Fruit fly (Drosophila melanogaster) whole organism, embryonic: ENCODE results near the gene zuc.
A peak's percentile ranks its signal among the peaks of the same experiment; 100 is the strongest.

Experiments used
- Atf6 ChIP-seq: fragments of 200-800 bp; sonication (Bioruptor generic); IDR thresholded peaks from 2 replicates; pipeline ENCODE4 v1.3.6; 2022; ENCODE audit warnings: missing biosample characterization, missing genetic modification characterization
- CG10431 ChIP-seq: fragments of 200-800 bp; sonication (Bioruptor generic); optimal IDR thresholded peaks from 3 replicates; lab custom pipeline; 2018; ENCODE audit warnings: missing biosample characterization, mild to moderate bottlenecking, missing genetic modification characterization
- CG10654 ChIP-seq: fragments of 200-800 bp; sonication (Bioruptor generic); optimal IDR thresholded peaks from 2 replicates; lab custom pipeline; 2016; ENCODE audit warnings: missing biosample characterization, missing genetic modification characterization
- CG11504 ChIP-seq: fragments of 200-800 bp; sonication (Bioruptor generic); optimal IDR thresholded peaks from 3 replicates; lab custom pipeline; 2019; ENCODE audit warnings: missing biosample characterization, mild to moderate bottlenecking, missing genetic modification characterization, moderate library complexity
- CG11696 ChIP-seq: fragments of 200-800 bp; sonication (Bioruptor generic); IDR thresholded peaks from 2 replicates; pipeline ENCODE4 v1.3.6; 2022; ENCODE audit warnings: missing biosample characterization, missing genetic modification characterization
- CG12104 ChIP-seq: fragments of 200-800 bp; sonication (Bioruptor generic); optimal IDR thresholded peaks from 3 replicates; lab custom pipeline; 2016; ENCODE audit warnings: missing biosample characterization, missing genetic modification characterization
- CG12219 ChIP-seq: fragments of 200-800 bp; sonication (Bioruptor generic); optimal IDR thresholded peaks from 3 replicates; lab custom pipeline; 2018; ENCODE audit warnings: missing biosample characterization, mild to moderate bottlenecking, missing genetic modification characterization
- CG13624 ChIP-seq: fragments of 200-800 bp; sonication (Bioruptor generic); optimal IDR thresholded peaks from 2 replicates; lab custom pipeline; 2016; ENCODE audit warnings: missing biosample characterization, missing genetic modification characterization
- CG15011 ChIP-seq: fragments of 200-800 bp; sonication (Bioruptor generic); optimal IDR thresholded peaks from 3 replicates; lab custom pipeline; 2018; ENCODE audit warnings: missing biosample characterization, mild to moderate bottlenecking, missing genetic modification characterization
- CG1647 ChIP-seq: fragments of 200-800 bp; sonication (Bioruptor generic); optimal IDR thresholded peaks from 3 replicates; lab custom pipeline; 2016; ENCODE audit warnings: missing biosample characterization, missing genetic modification characterization
- CG16863 ChIP-seq: fragments of 200-800 bp; sonication (Bioruptor generic); optimal IDR thresholded peaks from 3 replicates; lab custom pipeline; 2016; ENCODE audit warnings: missing biosample characterization, missing genetic modification characterization
- CG18599 ChIP-seq: fragments of 200-800 bp; sonication (Bioruptor generic); optimal IDR thresholded peaks from 3 replicates; lab custom pipeline; 2017; ENCODE audit warnings: missing biosample characterization, missing genetic modification characterization, mild to moderate bottlenecking, moderate library complexity, missing genetic modification reagents
- CG18764 ChIP-seq: fragments of 200-800 bp; sonication (Bioruptor generic); optimal IDR thresholded peaks from 3 replicates; lab custom pipeline; 2016; ENCODE audit warnings: missing biosample characterization, missing genetic modification characterization
- CG2120 ChIP-seq: fragments of 200-800 bp; sonication (Bioruptor generic); optimal IDR thresholded peaks from 3 replicates; lab custom pipeline; 2016; ENCODE audit warnings: missing biosample characterization, missing genetic modification characterization
- CG6272 ChIP-seq: fragments of 200-800 bp; sonication (Bioruptor generic); IDR thresholded peaks from 2 replicates; pipeline ENCODE4 v1.3.6; 2022; ENCODE audit warnings: missing biosample characterization, missing genetic modification characterization
- CG7372 ChIP-seq: fragments of 200-800 bp; sonication (Bioruptor generic); IDR thresholded peaks from 2 replicates; pipeline ENCODE4 v1.3.6; 2022; ENCODE audit warnings: missing biosample characterization, missing genetic modification characterization
- CG7963 ChIP-seq: fragments of 200-800 bp; sonication (Bioruptor generic); IDR thresholded peaks from 3 replicates; pipeline ENCODE4 v1.3.6; 2022; ENCODE audit warnings: missing biosample characterization, missing genetic modification characterization; ENCODE audit not compliant: partially characterized antibody
- CG9817 ChIP-seq: fragments of 200-800 bp; sonication (Bioruptor generic); optimal IDR thresholded peaks from 2 replicates; lab custom pipeline; 2018; ENCODE audit warnings: missing biosample characterization, mild to moderate bottlenecking, missing genetic modification characterization, moderate library complexity
- Camta ChIP-seq: fragments of 200-800 bp; sonication (Bioruptor generic); optimal IDR thresholded peaks from 2 replicates; lab custom pipeline; 2016; ENCODE audit warnings: missing biosample characterization, missing genetic modification characterization
- E2f1 ChIP-seq: fragments of 200-800 bp; sonication (Bioruptor generic); IDR thresholded peaks from 2 replicates; pipeline ENCODE4 v1.3.6; 2022; ENCODE audit warnings: missing biosample characterization, missing genetic modification characterization
- Eip74EF ChIP-seq, 2 experiments: fragments of 200-800 bp in 1 of 2; fragments of >200 bp in 1 of 2; sonication (Bioruptor generic) in 1 of 2; optimal IDR thresholded peaks; 2 replicates each; lab custom pipeline; 2017 to 2019; ENCODE audit warnings: missing biosample characterization in 2 of 2, missing genetic modification characterization in 2 of 2, mild to moderate bottlenecking in 1 of 2, moderate library complexity in 1 of 2
- Ets97D ChIP-seq: fragments of 200-800 bp; sonication (Bioruptor generic); optimal IDR thresholded peaks from 3 replicates; lab custom pipeline; 2016; ENCODE audit warnings: missing biosample characterization, missing genetic modification characterization
- HLHmδ ChIP-seq: fragments of 200-800 bp; sonication (Bioruptor generic); optimal IDR thresholded peaks from 2 replicates; lab custom pipeline; 2018; ENCODE audit warnings: missing biosample characterization, mild to moderate bottlenecking, missing genetic modification characterization, moderate library complexity
- Hr78 ChIP-seq, 2 experiments: fragments of 200-800 bp in 1 of 2; fragments of >200 bp in 1 of 2; sonication (Bioruptor generic) in 1 of 2; optimal IDR thresholded peaks; 2 replicates each; lab custom pipeline; 2017 to 2019; ENCODE audit warnings: missing biosample characterization in 2 of 2, missing genetic modification characterization in 2 of 2, mild to moderate bottlenecking in 1 of 2, moderate library complexity in 1 of 2
- Mad ChIP-seq: fragments of 200-800 bp; sonication (Bioruptor generic); optimal IDR thresholded peaks from 2 replicates; lab custom pipeline; 2016; ENCODE audit warnings: missing biosample characterization, missing genetic modification characterization
- Ravus ChIP-seq: fragments of 200-800 bp; sonication (Bioruptor generic); IDR thresholded peaks from 2 replicates; pipeline ENCODE4 v1.3.6; 2022; ENCODE audit warnings: missing biosample characterization, missing genetic modification characterization
- Sin3A ChIP-seq: fragments of >200 bp; optimal IDR thresholded peaks from 2 replicates; lab custom pipeline; 2018
- Tbp ChIP-seq: fragments of >200 bp; optimal IDR thresholded peaks from 2 replicates; lab custom pipeline; 2018; ENCODE audit warnings: missing biosample characterization, missing genetic modification characterization
- YL-1 ChIP-seq: fragments of 200-800 bp; sonication (Bioruptor generic); optimal IDR thresholded peaks from 3 replicates; lab custom pipeline; 2017; ENCODE audit warnings: missing biosample characterization, mild to moderate bottlenecking, missing genetic modification characterization
- bbx ChIP-seq: fragments of 200-800 bp; sonication (Bioruptor generic); IDR thresholded peaks from 2 replicates; pipeline ENCODE4 v1.3.6; 2022; ENCODE audit warnings: missing biosample characterization, missing genetic modification characterization; ENCODE audit not compliant: partially characterized antibody
- btn ChIP-seq: fragments of 200-800 bp; sonication (Bioruptor generic); optimal IDR thresholded peaks from 2 replicates; lab custom pipeline; 2016; ENCODE audit warnings: missing biosample characterization, missing genetic modification characterization
- da ChIP-seq: fragments of 200-800 bp; sonication (Bioruptor generic); optimal IDR thresholded peaks from 2 replicates; lab custom pipeline; 2016; ENCODE audit warnings: missing biosample characterization, missing genetic modification characterization
- dmrt11E ChIP-seq: fragments of 200-800 bp; sonication (Bioruptor generic); optimal IDR thresholded peaks from 3 replicates; lab custom pipeline; 2018; ENCODE audit warnings: missing biosample characterization, mild to moderate bottlenecking, missing genetic modification characterization, moderate library complexity
- dysf ChIP-seq: fragments of 200-800 bp; sonication (Bioruptor generic); IDR thresholded peaks from 3 replicates; pipeline ENCODE4 v1.3.6; 2022; ENCODE audit warnings: missing biosample characterization, missing genetic modification characterization
- fd3F ChIP-seq: fragments of 200-800 bp; sonication (Bioruptor generic); optimal IDR thresholded peaks from 2 replicates; lab custom pipeline; 2018; ENCODE audit warnings: missing biosample characterization, mild to moderate bottlenecking, missing genetic modification characterization, moderate library complexity
- gsb ChIP-seq: fragments of 200-800 bp; sonication (Bioruptor generic); IDR thresholded peaks from 2 replicates; pipeline ENCODE4 v1.3.6; 2022; ENCODE audit warnings: missing biosample characterization, missing genetic modification characterization
- hkb ChIP-seq, 2 experiments: fragments of 200-800 bp in 1 of 2; fragments of >200 bp in 1 of 2; sonication (Bioruptor generic) in 1 of 2; IDR thresholded peaks in 1 of 2; optimal IDR thresholded peaks in 1 of 2; 2 replicates each; pipeline versions ENCODE4 v1.3.6 to Lab custom; 2017 to 2022; ENCODE audit warnings: missing biosample characterization in 1 of 2, missing genetic modification characterization in 1 of 2
- lab ChIP-seq: fragments of 200-800 bp; sonication (Bioruptor generic); optimal IDR thresholded peaks from 3 replicates; lab custom pipeline; 2017; ENCODE audit warnings: missing biosample characterization, missing genetic modification characterization, mild to moderate bottlenecking, moderate library complexity, missing genetic modification reagents
- maf-S ChIP-seq: fragments of 200-800 bp; sonication (Bioruptor generic); optimal IDR thresholded peaks from 2 replicates; lab custom pipeline; 2016; ENCODE audit warnings: missing biosample characterization, missing genetic modification characterization
- nerfin-2 ChIP-seq: fragments of 200-800 bp; sonication (Bioruptor generic); IDR thresholded peaks from 2 replicates; pipeline ENCODE4 v1.3.6; 2022; ENCODE audit warnings: missing biosample characterization, missing genetic modification characterization; ENCODE audit not compliant: partially characterized antibody
- nmo ChIP-seq: fragments of 200-800 bp; sonication (Bioruptor generic); optimal IDR thresholded peaks from 2 replicates; lab custom pipeline; 2018; ENCODE audit warnings: missing biosample characterization, mild to moderate bottlenecking, missing genetic modification characterization, moderate library complexity
- pfk ChIP-seq: fragments of 200-800 bp; sonication (Bioruptor generic); optimal IDR thresholded peaks from 2 replicates; lab custom pipeline; 2018; ENCODE audit warnings: missing biosample characterization, mild to moderate bottlenecking, missing genetic modification characterization, moderate library complexity
- psq ChIP-seq: fragments of 200-800 bp; sonication (Bioruptor generic); optimal IDR thresholded peaks from 2 replicates; lab custom pipeline; 2017; ENCODE audit warnings: missing biosample characterization, missing genetic modification characterization
- pzg ChIP-seq: fragments of 200-800 bp; sonication (Bioruptor generic); optimal IDR thresholded peaks from 3 replicates; lab custom pipeline; 2018; ENCODE audit warnings: missing biosample characterization, mild to moderate bottlenecking, missing genetic modification characterization, moderate library complexity
- sim ChIP-seq: fragments of 200-800 bp; sonication (Bioruptor generic); IDR thresholded peaks from 2 replicates; pipeline ENCODE4 v1.3.6; 2022; ENCODE audit warnings: missing biosample characterization, missing genetic modification characterization
- tll ChIP-seq, 2 experiments: fragments of 200-800 bp in 1 of 2; fragments of >200 bp in 1 of 2; sonication (Bioruptor generic) in 1 of 2; optimal IDR thresholded peaks; 2 replicates each; lab custom pipeline; 2017 to 2019; ENCODE audit warnings: missing biosample characterization in 2 of 2, missing genetic modification characterization in 2 of 2, mild to moderate bottlenecking in 1 of 2, moderate library complexity in 1 of 2
- trem ChIP-seq: fragments of 200-800 bp; optimal IDR thresholded peaks from 3 replicates; lab custom pipeline; 2019; ENCODE audit warnings: missing biosample characterization, mild to moderate bottlenecking, missing genetic modification characterization, moderate library complexity
- tx ChIP-seq: fragments of 200-800 bp; sonication (Bioruptor generic); optimal IDR thresholded peaks from 2 replicates; lab custom pipeline; 2016; ENCODE audit warnings: missing biosample characterization, missing genetic modification characterization

Gene zuc

DNA sequence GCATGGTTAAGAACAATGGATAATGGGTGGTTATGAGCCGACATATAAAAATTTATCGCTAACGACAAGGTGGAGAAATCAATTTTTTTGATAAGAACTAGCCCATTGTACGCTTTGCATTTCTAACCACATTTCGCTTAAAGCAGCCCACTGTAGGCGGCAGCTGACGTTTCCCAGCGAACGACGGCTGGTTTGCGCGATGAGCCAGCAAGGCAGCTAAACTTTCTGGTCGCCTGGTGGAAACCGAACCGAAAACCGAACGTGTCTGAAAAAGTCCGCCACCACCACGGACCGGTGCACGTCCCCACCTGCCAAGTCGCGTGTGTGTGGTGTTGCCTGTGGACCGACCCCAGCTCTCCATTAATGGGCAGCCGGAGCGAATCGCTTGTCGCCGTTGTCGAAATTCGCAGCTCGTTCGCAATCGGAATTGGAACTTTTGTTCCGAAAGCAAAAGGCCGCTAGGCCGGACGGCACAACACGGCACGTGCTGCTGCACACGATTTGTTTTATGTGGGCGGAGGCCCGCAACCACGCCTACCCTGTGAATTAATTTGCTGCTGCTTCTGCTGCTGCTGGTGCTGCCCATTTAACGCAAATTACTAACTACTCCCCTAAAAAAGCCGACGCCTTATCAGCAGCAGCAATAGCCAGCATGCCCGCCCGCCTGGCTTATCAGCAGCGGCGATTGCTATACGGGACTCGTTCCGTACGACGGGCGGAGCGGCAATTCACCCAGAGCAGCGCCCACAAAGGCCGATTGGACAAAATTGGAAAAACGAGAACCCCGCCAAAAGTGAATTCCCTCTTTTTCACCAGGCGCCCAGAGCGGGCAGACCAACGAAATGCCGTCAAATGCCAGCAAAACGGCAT, 13.5 kb upstream of the zuc start (continued):
- peak; percentile 36 for TF ChIP-seq nmo
- peak in 1 of 2 experiments; percentile 54 for TF ChIP-seq tll (GFP tag; optimal IDR thresholded peaks at IDR 0.05; lab: Kevin White, UChicago)
- TF ChIP-seq CG12219, result peak; percentile 31
- peak; percentile 40 for TF ChIP-seq lab (GFP tag; lab: Kevin White, UChicago)
- peak; percentile 21 for TF ChIP-seq CG1647 (GFP tag; lab: Kevin White, UChicago)
- peak; percentile 27 for TF ChIP-seq dmrt11E (tag; lab: Kevin White, UChicago)
- peak; percentile 31 for TF ChIP-seq CG10654
- TF ChIP-seq CG6272 (GFP tag; lab: Robert Waterston, UW), result no peak; the same call in 1 of the 2 replicates
- no peak for TF ChIP-seq E2f1
- TF ChIP-seq Atf6 (GFP tag; lab: Robert Waterston, UW), result no peak
- TF ChIP-seq CG13624 (GFP tag; lab: Kevin White, UChicago), result no peak
- TF ChIP-seq CG15011 (GFP tag; lab: Kevin White, UChicago), result no peak
- no peak for TF ChIP-seq CG7963 (GFP tag; lab: Robert Waterston, UW)
- no peak for TF ChIP-seq nerfin-2 (GFP tag; lab: Robert Waterston, UW)
- TF ChIP-seq bbx (GFP tag; lab: Robert Waterston, UW), result no peak
- TF ChIP-seq psq (GFP tag; lab: Kevin White, UChicago), result no peak
- TF ChIP-seq Tbp (GFP tag; lab: Kevin White, UChicago), result no peak
- TF ChIP-seq CG18599 (GFP tag; lab: Kevin White, UChicago), result peak; percentile 58
- peak; percentile 25 for TF ChIP-seq pzg (GFP tag; lab: Kevin White, UChicago)
- TF ChIP-seq Sin3A (lab: Kevin White, UChicago), result no peak
- peak in 1 of 2 experiments; percentile 78 for TF ChIP-seq Eip74EF (GFP tag; optimal IDR thresholded peaks at IDR 0.05; lab: Kevin White, UChicago)
- TF ChIP-seq CG9817 (tag; lab: Kevin White, UChicago), result peak; percentile 11
- no peak for TF ChIP-seq Camta (GFP tag; lab: Kevin White, UChicago)
- no peak for TF ChIP-seq CG7372
- TF ChIP-seq sim (GFP tag; lab: Robert Waterston, UW), result no peak
- TF ChIP-seq tx (GFP tag; lab: Kevin White, UChicago), result no peak
- no peak for TF ChIP-seq hkb (optimal IDR thresholded peaks at IDR 0.05; lab: Kevin White, UChicago)
- no peak for TF ChIP-seq hkb (GFP tag; IDR thresholded peaks at IDR 0.05; lab: Robert Waterston, UW)
- TF ChIP-seq HLHmδ, result peak; percentile 74
- TF ChIP-seq Mad, result peak; percentile 17
- no peak for TF ChIP-seq gsb (GFP tag; lab: Robert Waterston, UW)
- TF ChIP-seq Hr78 (GFP tag; optimal IDR thresholded peaks at IDR 0.05; lab: Kevin White, UChicago), result peak in 1 of 2 experiments; percentile 91
- peak; percentile 48 for TF ChIP-seq CG2120 (GFP tag; lab: Kevin White, UChicago)
- TF ChIP-seq CG11504 (tag; lab: Kevin White, UChicago), result peak; percentile 33
- TF ChIP-seq fd3F (GFP tag; lab: Kevin White, UChicago), result peak; percentile 30
- TF ChIP-seq dysf (GFP tag; lab: Robert Waterston, UW), result no peak
- no peak for TF ChIP-seq pfk (GFP tag; lab: Kevin White, UChicago)
- no peak for TF ChIP-seq trem (tag; lab: Kevin White, UChicago)
- peak; percentile 1 for TF ChIP-seq CG12104 (GFP tag; lab: Kevin White, UChicago)
- no peak for TF ChIP-seq CG11696
- TF ChIP-seq CG18764 (GFP tag; lab: Kevin White, UChicago), result peak; percentile 41
- no peak for TF ChIP-seq YL-1 (GFP tag; lab: Kevin White, UChicago)
- TF ChIP-seq da (GFP tag; lab: Kevin White, UChicago), result peak; percentile 64
- TF ChIP-seq Ravus, result no peak
- TF ChIP-seq CG10431, result peak; percentile 97
- no peak for TF ChIP-seq Ets97D (GFP tag; lab: Kevin White, UChicago)
- TF ChIP-seq btn (GFP tag; lab: Kevin White, UChicago), result no peak
- TF ChIP-seq CG16863 (GFP tag; lab: Kevin White, UChicago), result no peak
- TF ChIP-seq maf-S (GFP tag; lab: Kevin White, UChicago), result no peak
